Worm (Caenorhabditis elegans): Measurements from ENCODE around the gene F17C8.3.

DNA sequence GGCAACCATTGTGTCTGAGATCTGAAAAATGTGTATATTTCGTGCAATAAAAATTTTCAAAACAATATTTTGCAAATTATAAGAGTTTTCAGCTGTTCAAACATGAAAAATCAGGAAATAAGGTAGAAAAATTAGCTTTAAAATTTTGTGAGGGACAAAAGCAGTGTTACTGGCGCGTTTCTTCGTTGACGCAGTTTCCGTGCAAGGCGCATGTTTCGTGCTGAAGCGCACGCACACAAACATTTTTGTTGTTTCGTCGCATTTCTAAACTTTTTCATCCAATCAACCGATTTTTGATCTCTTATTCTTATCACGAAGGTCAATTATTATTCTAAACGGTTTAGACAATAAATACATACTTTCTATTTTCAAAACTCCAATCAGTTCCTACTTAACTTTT lies 38.5 kb upstream of the F17C8.3 start, which contains the start of gene nifk-1:
- no peak for TF ChIP-seq F37D6.2 (tag; optimal IDR thresholded peaks at IDR 0.05)
- TF ChIP-seq ceh-32 (tag; optimal IDR thresholded peaks at IDR 0.05; ENCODE audit: poor library complexity): no peak

Data from whole organism, L4 larva.